Worm (Caenorhabditis elegans) whole organism, midembryonic: ENCODE results near the gene fmo-2.

Source experiments
- ref-1 ChIP-seq: fragments of 200-800 bp; sonication (Bioruptor generic); conservative IDR thresholded peaks from 2 replicates; pipeline ENCODE4 v1.3.6; 2022; ENCODE audit warnings: missing genetic modification reagents, missing genetic modification characterization, missing compliant biosample characterization
- ztf-23 ChIP-seq: fragments of 200-800 bp; sonication (Bioruptor generic); IDR thresholded peaks from 2 replicates; pipeline ENCODE4 v1.3.6; 2022; ENCODE audit warnings: missing genetic modification reagents, missing genetic modification characterization, missing compliant biosample characterization

DNA sequence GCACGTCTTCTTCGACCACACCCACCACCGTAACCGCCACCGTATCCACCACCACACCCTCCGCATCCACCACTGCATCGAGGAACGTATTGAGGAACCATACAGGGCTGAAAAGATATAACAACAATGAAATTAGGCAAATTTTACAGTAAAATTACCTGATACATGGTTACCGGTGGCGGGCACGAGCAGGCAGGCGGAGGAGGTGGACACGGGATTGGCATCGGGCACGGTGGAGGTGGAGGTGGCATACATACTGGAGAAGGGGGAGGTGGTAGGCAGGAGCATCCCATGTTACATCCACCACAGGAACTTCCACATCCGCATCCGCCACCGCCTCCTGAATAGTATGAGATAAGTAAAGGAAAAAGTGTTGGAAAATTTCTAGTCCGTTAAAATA is 16.2 kb downstream of the fmo-2 start:
- no peak for TF ChIP-seq ref-1
- no peak for TF ChIP-seq ztf-23 (GFP tag; lab: Robert Waterston, UW)
